Worm (Caenorhabditis elegans): Measurements from ENCODE around the gene T07H3.7.
A peak's percentile ranks its signal among the peaks of the same experiment; 100 is the strongest.

ce11 chrII:1597101-1598088 is 7.7 kb upstream of the T07H3.7 start, which contains the start of gene bath-46:
- TF ChIP-seq lin-39 (tag; optimal IDR thresholded peaks at IDR 0.05) (no peak), fos-1 (tag; optimal IDR thresholded peaks at IDR 0.05) (no peak), egl-43 (GFP tag; IDR thresholded peaks at IDR 0.05) (peak; percentile 56; the same call in 1 of the 2 replicates), ceh-62 (tag; optimal IDR thresholded peaks at IDR 0.05) (no peak), pqm-1 (tag; optimal IDR thresholded peaks at IDR 0.05) (peak; percentile 90), Y48G9A.11 (GFP tag; IDR thresholded peaks at IDR 0.05) (no peak), ama-1 (optimal IDR thresholded peaks at IDR 0.05) (no peak), ces-1 (GFP tag; optimal IDR thresholded peaks at IDR 0.05) (no peak)
